Fruit fly (Drosophila melanogaster): ENCODE data around the gene mud.

The mud gene

DNA sequence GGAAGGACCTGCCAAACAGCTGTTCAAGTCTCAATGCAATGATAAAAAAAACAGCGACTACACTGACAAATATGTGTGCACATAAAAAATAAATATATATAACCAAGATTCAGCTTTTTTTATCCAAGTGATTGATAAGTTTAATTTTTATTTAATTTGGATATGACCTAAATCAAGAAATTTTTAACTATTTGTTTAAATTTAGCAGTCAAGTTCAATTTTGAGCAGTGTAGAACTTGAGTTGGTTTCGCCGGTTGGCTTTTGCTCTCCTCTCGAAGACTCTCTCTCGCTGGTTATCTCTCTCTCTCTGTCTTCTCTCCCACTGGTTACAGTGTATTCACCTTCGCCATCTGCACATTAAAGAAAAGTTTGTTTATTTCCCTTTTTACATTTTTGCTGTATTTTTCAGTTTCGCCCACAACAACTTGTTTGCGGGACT is 29.5 kb upstream of the mud start:
- TF ChIP-seq run (tag; optimal IDR thresholded peaks at IDR 0.05), result peak; percentile 82
- TF ChIP-seq CG6175 (GFP tag; IDR thresholded peaks at IDR 0.05), result peak; percentile 81
- no peak for TF ChIP-seq CG3163 (GFP tag; optimal IDR thresholded peaks at IDR 0.05)
- TF ChIP-seq CG3407 (GFP tag; optimal IDR thresholded peaks at IDR 0.05), result peak; percentile 80
- TF ChIP-seq CG12236 (GFP tag; optimal IDR thresholded peaks at IDR 0.05), result peak; percentile 27
- peak; percentile 90 for TF ChIP-seq CG18262 (tag; optimal IDR thresholded peaks at IDR 0.05)
- TF ChIP-seq Mes4 (GFP tag; optimal IDR thresholded peaks at IDR 0.05), result peak; percentile 55
- peak; percentile 66 for TF ChIP-seq croc (GFP tag; conservative IDR thresholded peaks at IDR 0.05)
- peak; percentile 85 for TF ChIP-seq CG3847 (GFP tag; IDR thresholded peaks at IDR 0.05)
- TF ChIP-seq CG2199 (GFP tag; IDR thresholded peaks at IDR 0.05), result peak; percentile 50; the same call in 1 of the 3 replicates
- TF ChIP-seq CG8944 (GFP tag; optimal IDR thresholded peaks at IDR 0.05), result peak; percentile 58
- TF ChIP-seq Pdp1 (GFP tag; optimal IDR thresholded peaks at IDR 0.05), result peak; percentile 74 to 77
- peak; percentile 87 for TF ChIP-seq Meics (GFP tag; optimal IDR thresholded peaks at IDR 0.05)
- TF ChIP-seq C15 (GFP tag; IDR thresholded peaks at IDR 0.05), result peak; percentile 81; the same call in 2 of the 3 replicates
- peak; percentile 90 for TF ChIP-seq HLH3B (GFP tag; IDR thresholded peaks at IDR 0.05)
- no peak for TF ChIP-seq knrl (GFP tag; IDR thresholded peaks at IDR 0.05; ENCODE audit: partially characterized antibody)
- TF ChIP-seq CG6683 (GFP tag; optimal IDR thresholded peaks at IDR 0.05), result peak; percentile 79
- no peak for TF ChIP-seq pfk (GFP tag; optimal IDR thresholded peaks at IDR 0.05)
- no peak for TF ChIP-seq zen2 (GFP tag; IDR thresholded peaks at IDR 0.05; ENCODE audit: partially characterized antibody)
- TF ChIP-seq Six4 (GFP tag; optimal IDR thresholded peaks at IDR 0.05), result peak; percentile 82
- no peak for TF ChIP-seq Hey (tag; optimal IDR thresholded peaks at IDR 0.05)
- peak in 1 of 2 experiments; percentile 53 for TF ChIP-seq Hr78 (GFP tag; optimal IDR thresholded peaks at IDR 0.05)
- TF ChIP-seq Poxn (GFP tag; IDR thresholded peaks at IDR 0.05), result peak; percentile 58; the same call in 1 of the 2 replicates
- peak; percentile 93 for TF ChIP-seq dysf (GFP tag; IDR thresholded peaks at IDR 0.05)
- peak; percentile 40 for TF ChIP-seq CG12769 (tag; optimal IDR thresholded peaks at IDR 0.05)
- TF ChIP-seq NC2β (GFP tag; optimal IDR thresholded peaks at IDR 0.05), result peak; percentile 71
- TF ChIP-seq CG7786 (GFP tag; optimal IDR thresholded peaks at IDR 0.05), result peak; percentile 59
- peak; percentile 82 for TF ChIP-seq trem (tag; optimal IDR thresholded peaks at IDR 0.05)
- TF ChIP-seq chm (GFP tag; IDR thresholded peaks at IDR 0.05), result peak; percentile 76; the same call in 1 of the 2 replicates
- no peak for TF ChIP-seq Lpt (GFP tag; optimal IDR thresholded peaks at IDR 0.05)
- TF ChIP-seq YL-1 (GFP tag; optimal IDR thresholded peaks at IDR 0.05), result peak; percentile 23
- TF ChIP-seq Atf3 (GFP tag; optimal IDR thresholded peaks at IDR 0.05), result peak; percentile 56
- peak; percentile 84 for TF ChIP-seq Awh (GFP tag; IDR thresholded peaks at IDR 0.05)
- TF ChIP-seq z (GFP tag; IDR thresholded peaks at IDR 0.05), result no peak
- TF ChIP-seq pnt (GFP tag; optimal IDR thresholded peaks at IDR 0.05), result peak; percentile 73
- TF ChIP-seq CG11247 (GFP tag; IDR thresholded peaks at IDR 0.05), result peak; percentile 79
- peak; percentile 26 for TF ChIP-seq Sry-δ (GFP tag; optimal IDR thresholded peaks at IDR 0.05)
- TF ChIP-seq CG10209 (GFP tag; optimal IDR thresholded peaks at IDR 0.05), result peak; percentile 87
- peak; percentile 95 for TF ChIP-seq gem (tag; optimal IDR thresholded peaks at IDR 0.05)
- peak; percentile 55 for TF ChIP-seq cato (GFP tag; optimal IDR thresholded peaks at IDR 0.05; ENCODE audit: borderline replicate concordance)
- peak; percentile 82 for TF ChIP-seq wdn (GFP tag; IDR thresholded peaks at IDR 0.05)
- TF ChIP-seq Ptx1 (GFP tag; IDR thresholded peaks at IDR 0.05), result peak; percentile 91
- TF ChIP-seq Bgb (GFP tag; IDR thresholded peaks at IDR 0.05; ENCODE audit: partially characterized antibody), result no peak
- TF ChIP-seq TFAM (GFP tag; optimal IDR thresholded peaks at IDR 0.05), result no peak
- peak; percentile 92 for TF ChIP-seq CG2712 (tag; optimal IDR thresholded peaks at IDR 0.05)
- TF ChIP-seq Lim3 (GFP tag; IDR thresholded peaks at IDR 0.05), result no peak
- peak; percentile 48 for TF ChIP-seq fu2 (GFP tag; optimal IDR thresholded peaks at IDR 0.05)
- TF ChIP-seq CG4730 (GFP tag; IDR thresholded peaks at IDR 0.05), result peak; percentile 70
- peak; percentile 89 for TF ChIP-seq CG8388 (GFP tag; optimal IDR thresholded peaks at IDR 0.05)
- peak; percentile 25 for TF ChIP-seq Elba2 (GFP tag; optimal IDR thresholded peaks at IDR 0.05)
- no peak for TF ChIP-seq Doc3 (GFP tag; IDR thresholded peaks at IDR 0.05; ENCODE audit: partially characterized antibody)

Measured in whole organism, embryonic.